Fruit fly (Drosophila melanogaster) whole organism, wandering third instar larva: ENCODE data around the gene CG9121.

Experiments
- Abd-B ChIP-seq: fragments of >200 bp; optimal IDR thresholded peaks from 2 replicates; lab custom pipeline; 2017; ENCODE audit warnings: missing biosample characterization, missing genetic modification characterization
- CG32264 ChIP-seq: fragments of 200-800 bp; sonication (Bioruptor generic); optimal IDR thresholded peaks from 2 replicates; lab custom pipeline; 2016; ENCODE audit warnings: missing biosample characterization, missing genetic modification characterization
- CG9705 ChIP-seq: fragments of 200-800 bp; sonication (Bioruptor generic); optimal IDR thresholded peaks from 2 replicates; lab custom pipeline; 2018; ENCODE audit warnings: missing biosample characterization, mild to moderate bottlenecking, missing genetic modification characterization
- CrebA ChIP-seq: fragments of 200-800 bp; sonication (Bioruptor generic); optimal IDR thresholded peaks from 2 replicates; lab custom pipeline; 2016; ENCODE audit warnings: missing biosample characterization, mild to moderate bottlenecking, missing genetic modification characterization, borderline replicate concordance
- Dfd ChIP-seq: fragments of >200 bp; optimal IDR thresholded peaks from 2 replicates; lab custom pipeline; 2017; ENCODE audit warnings: missing biosample characterization, missing genetic modification characterization
- Dif ChIP-seq: fragments of 200-275, 200-300 bp; sonication (Bioruptor generic); optimal IDR thresholded peaks from 2 replicates; lab custom pipeline; 2018; ENCODE audit warnings: missing biosample characterization, missing genetic modification characterization; ENCODE audit not compliant: partially characterized antibody
- GATAd ChIP-seq: sonication (Bioruptor generic); optimal IDR thresholded peaks from 2 replicates; lab custom pipeline; 2016; ENCODE audit warnings: missing biosample characterization, missing genetic modification characterization
- HLH106 ChIP-seq: fragments of 200-800 bp; optimal IDR thresholded peaks from 3 replicates; lab custom pipeline; 2019; ENCODE audit warnings: missing biosample characterization, mild to moderate bottlenecking, missing genetic modification characterization, moderate library complexity
- Hnf4 ChIP-seq: fragments of 200-800 bp; sonication (Bioruptor generic); optimal IDR thresholded peaks from 2 replicates; lab custom pipeline; 2016; ENCODE audit warnings: missing biosample characterization, mild to moderate bottlenecking, missing genetic modification characterization
- Hr78 ChIP-seq: fragments of >200 bp; optimal IDR thresholded peaks from 2 replicates; lab custom pipeline; 2017; ENCODE audit warnings: missing biosample characterization, missing genetic modification characterization
- Hr83 ChIP-seq: fragments of 200-300 bp; sonication (Bioruptor generic); optimal IDR thresholded peaks from 2 replicates; lab custom pipeline; 2016; ENCODE audit warnings: missing biosample characterization, mild to moderate bottlenecking, missing genetic modification characterization, moderate library complexity; ENCODE audit not compliant: poor library complexity, severe bottlenecking
- Jra ChIP-seq: sonication (Bioruptor generic); optimal IDR thresholded peaks from 2 replicates; lab custom pipeline; 2016; ENCODE audit warnings: missing biosample characterization, missing genetic modification characterization
- Mio ChIP-seq: sonication (Bioruptor generic); optimal IDR thresholded peaks from 2 replicates; lab custom pipeline; 2016; ENCODE audit warnings: missing biosample characterization, missing genetic modification characterization
- Myc ChIP-seq: fragments of >200 bp; optimal IDR thresholded peaks from 2 replicates; lab custom pipeline; 2017
- N ChIP-seq: fragments of >200 bp; optimal IDR thresholded peaks from 2 replicates; lab custom pipeline; 2018; ENCODE audit warnings: missing biosample characterization, missing external identifiers, missing genetic modification characterization
- OdsH ChIP-seq: fragments of 200-800 bp; sonication (Bioruptor generic); optimal IDR thresholded peaks from 2 replicates; lab custom pipeline; 2016; ENCODE audit warnings: missing biosample characterization, mild to moderate bottlenecking, missing genetic modification characterization
- Rel ChIP-seq, 2 experiments: fragments of 200-800 bp; sonication (Bioruptor generic) in 1 of 2; optimal IDR thresholded peaks; 2 replicates in 1 of 2; 3 replicates in 1 of 2; lab custom pipeline; 2016 to 2019; ENCODE audit warnings: mild to moderate bottlenecking in 2 of 2, missing biosample characterization in 2 of 2, missing genetic modification characterization in 2 of 2, moderate library complexity in 1 of 2
- Sp1 ChIP-seq: fragments of 200-800 bp; sonication (Bioruptor generic); optimal IDR thresholded peaks from 3 replicates; lab custom pipeline; 2019; ENCODE audit warnings: missing biosample characterization, mild to moderate bottlenecking, missing genetic modification characterization, moderate library complexity
- Vsx2 ChIP-seq: fragments of 200-300, 225-300 bp; sonication (Bioruptor generic); optimal IDR thresholded peaks from 2 replicates; lab custom pipeline; 2018; ENCODE audit warnings: missing biosample characterization, missing genetic modification characterization; ENCODE audit not compliant: partially characterized antibody
- br ChIP-seq: fragments of 200-800 bp; sonication (Bioruptor generic); optimal IDR thresholded peaks from 2 replicates; lab custom pipeline; 2016; ENCODE audit warnings: missing biosample characterization, missing genetic modification characterization
- brk ChIP-seq: fragments of 200-800 bp; sonication (Bioruptor generic); optimal IDR thresholded peaks from 2 replicates; lab custom pipeline; 2016; ENCODE audit warnings: missing biosample characterization, mild to moderate bottlenecking, missing genetic modification characterization
- dl ChIP-seq, 2 experiments: fragments of 175-275, 200-275 bp in 1 of 2; fragments of 200-275 bp in 1 of 2; sonication (Bioruptor generic); optimal IDR thresholded peaks; lab custom pipeline; 2018; ENCODE audit warnings: mild to moderate bottlenecking in 2 of 2, missing biosample characterization in 2 of 2, missing genetic modification characterization in 2 of 2, moderate library complexity in 2 of 2; ENCODE audit not compliant: partially characterized antibody in 2 of 2, insufficient read depth in 1 of 2
- dmrt93B ChIP-seq: fragments of 200-800 bp; sonication (Bioruptor generic); optimal IDR thresholded peaks from 2 replicates; lab custom pipeline; 2018; ENCODE audit warnings: missing biosample characterization, mild to moderate bottlenecking, missing genetic modification characterization
- dsf ChIP-seq: sonication (Bioruptor generic); optimal IDR thresholded peaks from 2 replicates; lab custom pipeline; 2016; ENCODE audit warnings: missing biosample characterization, missing genetic modification characterization, borderline replicate concordance
- ey ChIP-seq: fragments of 200-800 bp; sonication (Bioruptor generic); optimal IDR thresholded peaks from 2 replicates; lab custom pipeline; 2016; ENCODE audit warnings: missing biosample characterization, missing genetic modification characterization
- foxo ChIP-seq, 2 experiments: fragments of 200-800 bp; sonication (Bioruptor generic); optimal IDR thresholded peaks; 2 replicates in 1 of 2; 3 replicates in 1 of 2; lab custom pipeline; 2016 to 2017; ENCODE audit warnings: missing biosample characterization in 2 of 2, missing genetic modification characterization in 2 of 2
- fru ChIP-seq: fragments of 200-800 bp; sonication (Bioruptor generic); optimal IDR thresholded peaks from 3 replicates; lab custom pipeline; 2016; ENCODE audit warnings: missing biosample characterization, mild to moderate bottlenecking, missing genetic modification characterization
- h ChIP-seq: fragments of 200-800 bp; sonication (Bioruptor generic); optimal IDR thresholded peaks from 3 replicates; lab custom pipeline; 2016; ENCODE audit warnings: missing biosample characterization, mild to moderate bottlenecking, missing genetic modification characterization
- jim ChIP-seq: fragments of 175-275, 200-325 bp; sonication (Bioruptor generic); optimal IDR thresholded peaks from 2 replicates; lab custom pipeline; 2016; ENCODE audit warnings: missing biosample characterization, mild to moderate bottlenecking, missing genetic modification characterization
- lola ChIP-seq: fragments of >200 bp; optimal IDR thresholded peaks from 2 replicates; lab custom pipeline; 2017; ENCODE audit warnings: missing biosample characterization, missing genetic modification characterization
- pan ChIP-seq: fragments of >200 bp; optimal IDR thresholded peaks from 2 replicates; lab custom pipeline; 2017
- psq ChIP-seq: fragments of 200-800 bp; sonication (Bioruptor generic); optimal IDR thresholded peaks from 3 replicates; lab custom pipeline; 2017; ENCODE audit warnings: missing biosample characterization, mild to moderate bottlenecking, missing genetic modification characterization, moderate library complexity
- rgr ChIP-seq: fragments of 200-800 bp; sonication (Bioruptor generic); optimal IDR thresholded peaks from 3 replicates; lab custom pipeline; 2016; ENCODE audit warnings: missing biosample characterization, mild to moderate bottlenecking, missing genetic modification characterization
- sage ChIP-seq: fragments of 200-800 bp; sonication (Bioruptor generic); optimal IDR thresholded peaks from 2 replicates; lab custom pipeline; 2016; ENCODE audit warnings: missing biosample characterization, mild to moderate bottlenecking, missing genetic modification characterization
- sv ChIP-seq: fragments of 200-800 bp; sonication (Bioruptor generic); optimal IDR thresholded peaks from 3 replicates; lab custom pipeline; 2016; ENCODE audit warnings: missing biosample characterization, missing genetic modification characterization
- usp ChIP-seq: fragments of >200 bp; optimal IDR thresholded peaks from 2 replicates; lab custom pipeline; 2017; ENCODE audit warnings: missing biosample characterization, missing genetic modification characterization

Gene CG9121

dm6 chr2L:5096222-5096621 lies 45.4 kb upstream of the CG9121 start, which contains the start of gene CG4230:
CG4230 (plus strand) TSS chr2L:5096227.
- TF ChIP-seq br (GFP tag; lab: Kevin White, UChicago) (no peak), Hr83 (GFP tag; lab: Kevin White, UChicago) (peak; percentile 1), rgr (peak; percentile 9), fru (GFP tag; lab: Kevin White, UChicago) (no peak), Rel (GFP tag; optimal IDR thresholded peaks at IDR 0.05; lab: Kevin White, UChicago) (no peak), Rel (tag; optimal IDR thresholded peaks at IDR 0.05; lab: Kevin White, UChicago) (peak; percentile 90), Vsx2 (GFP tag; lab: Kevin White, UChicago) (no peak), brk (GFP tag; lab: Kevin White, UChicago) (peak; percentile 28)

- TF ChIP-seq foxo (GFP tag; optimal IDR thresholded peaks at IDR 0.05; lab: Kevin White, UChicago): no peak
- no peak for TF ChIP-seq Rel (GFP tag; optimal IDR thresholded peaks at IDR 0.05; lab: Kevin White, UChicago)
- peak; percentile 53 for TF ChIP-seq Rel (tag; optimal IDR thresholded peaks at IDR 0.05; lab: Kevin White, UChicago)
- peak; percentile 40 for TF ChIP-seq Sp1 (GFP tag; lab: Kevin White, UChicago)
- TF ChIP-seq sage (GFP tag; lab: Kevin White, UChicago): peak; percentile 56
- no peak for TF ChIP-seq Hr83 (GFP tag; lab: Kevin White, UChicago)
- peak; percentile 63 for TF ChIP-seq brk (GFP tag; lab: Kevin White, UChicago)
- peak; percentile 21 for TF ChIP-seq rgr
- TF ChIP-seq h (GFP tag; lab: Kevin White, UChicago): peak; percentile 45
These were observed 44.6 kb upstream of the CG9121 start for dm6 chr2L:5095350-5095962.

- peak; percentile 16 for TF ChIP-seq Hr83 (GFP tag; lab: Kevin White, UChicago)
- TF ChIP-seq sv (GFP tag; lab: Kevin White, UChicago): no peak
- no peak for TF ChIP-seq brk (GFP tag; lab: Kevin White, UChicago)
- TF ChIP-seq, all 38 proteins: peak for 1
These were observed 43.0 kb upstream of the CG9121 start, which contains the start of gene CG5828 for dm6 chr2L:5093772-5094350. CG5828 (plus strand) TSS chr2L:5093976.

dm6 chr2L:5092992-5093695 lies 42.3 kb upstream of the CG9121 start, which contains the start of gene Pgant5:
Pgant5 (minus strand) TSS chr2L:5093592.
- TF ChIP-seq Jra (GFP tag; lab: Kevin White, UChicago) (peak; percentile 33), dl (GFP tag; optimal IDR thresholded peaks at IDR 0.05; lab: Kevin White, UChicago; ENCODE audit: insufficient read depth in 1 of 2, partially characterized antibody in 2 of 2) (no peak), usp (no peak), Vsx2 (GFP tag; lab: Kevin White, UChicago) (no peak), jim (peak; percentile 67), brk (GFP tag; lab: Kevin White, UChicago) (peak; percentile 8), rgr (peak; percentile 2), N (peak; percentile 89), GATAd (GFP tag; lab: Kevin White, UChicago) (no peak), h (GFP tag; lab: Kevin White, UChicago) (peak; percentile 60), OdsH (GFP tag; lab: Kevin White, UChicago) (no peak), Hr83 (GFP tag; lab: Kevin White, UChicago) (peak; percentile 67), Abd-B (GFP tag; lab: Kevin White, UChicago) (peak; percentile 66), lola (GFP tag; lab: Kevin White, UChicago) (no peak), dsf (no peak), psq (GFP tag; lab: Kevin White, UChicago) (peak; percentile 10), Dfd (GFP tag; lab: Kevin White, UChicago) (no peak), Hnf4 (GFP tag; lab: Kevin White, UChicago) (peak; percentile 71), dmrt93B (no peak), Mio (GFP tag; lab: Kevin White, UChicago) (no peak), CG32264 (GFP tag; lab: Kevin White, UChicago) (no peak), br (GFP tag; lab: Kevin White, UChicago) (peak; percentile 12), Myc (lab: Kevin White, UChicago) (no peak), Rel (GFP tag; optimal IDR thresholded peaks at IDR 0.05; lab: Kevin White, UChicago) (no peak), Rel (tag; optimal IDR thresholded peaks at IDR 0.05; lab: Kevin White, UChicago) (peak; percentile 34), ey (no peak), HLH106 (tag; lab: Kevin White, UChicago) (no peak), Sp1 (GFP tag; lab: Kevin White, UChicago) (peak; percentile 15), Dif (GFP tag; lab: Kevin White, UChicago) (peak; percentile 2), CrebA (GFP tag; lab: Kevin White, UChicago) (no peak), sage (GFP tag; lab: Kevin White, UChicago) (no peak), CG9705 (GFP tag; lab: Kevin White, UChicago) (no peak), fru (GFP tag; lab: Kevin White, UChicago) (peak; percentile 60), Hr78 (GFP tag; lab: Kevin White, UChicago) (peak; percentile 22), foxo (GFP tag; optimal IDR thresholded peaks at IDR 0.05; lab: Kevin White, UChicago) (peak in 1 of 2 experiments; percentile 20), pan (lab: Kevin White, UChicago) (no peak)
